Fruit fly (Drosophila melanogaster): ENCODE measurements around the gene CG1138.

Gene CG1138

DNA sequence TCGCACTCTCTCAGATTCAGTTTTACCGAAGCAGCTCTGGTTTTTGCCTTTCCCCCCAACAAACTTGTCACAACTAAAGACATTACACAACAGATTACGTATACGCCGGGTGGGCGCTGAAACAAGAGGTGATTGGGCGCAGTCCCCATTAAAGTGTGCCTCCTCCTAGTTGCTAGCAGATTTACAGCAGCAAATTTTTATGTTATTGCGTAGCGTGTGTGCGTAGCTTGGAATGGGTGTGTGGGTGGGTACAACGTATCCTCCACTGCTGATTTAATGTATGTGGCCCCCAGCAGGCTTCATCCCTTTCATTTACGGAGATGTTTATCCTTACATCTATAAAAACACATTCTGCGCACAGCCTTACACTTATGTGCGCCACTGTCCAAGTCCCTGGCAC lies 29.0 kb downstream of the CG1138 start:
- TF ChIP-seq CG4496 (GFP tag; IDR thresholded peaks at IDR 0.05) (no peak), gl (tag; optimal IDR thresholded peaks at IDR 0.05) (no peak), CG8301 (tag; optimal IDR thresholded peaks at IDR 0.05) (no peak), CG32121 (GFP tag; IDR thresholded peaks at IDR 0.05) (no peak), CG17806 (tag; optimal IDR thresholded peaks at IDR 0.05) (no peak), Ets98B (GFP tag; IDR thresholded peaks at IDR 0.05) (no peak), CG9948 (tag; optimal IDR thresholded peaks at IDR 0.05) (no peak), D1 (tag; optimal IDR thresholded peaks at IDR 0.05) (no peak), Pif1B (GFP tag; optimal IDR thresholded peaks at IDR 0.05) (no peak), CG10348 (GFP tag; IDR thresholded peaks at IDR 0.05) (no peak), rn (GFP tag; IDR thresholded peaks at IDR 0.05) (no peak), CG15710 (tag; optimal IDR thresholded peaks at IDR 0.05) (no peak), Pif1A (GFP tag; optimal IDR thresholded peaks at IDR 0.05) (no peak), EcR (GFP tag; optimal IDR thresholded peaks at IDR 0.05) (no peak)

- TF ChIP-seq CG9948 (tag; optimal IDR thresholded peaks at IDR 0.05) (no peak), CG17806 (tag; optimal IDR thresholded peaks at IDR 0.05) (no peak), CG32121 (GFP tag; IDR thresholded peaks at IDR 0.05) (no peak)
Observed at dm6 chr3R:6560251-6560650, 37.6 kb downstream of the CG1138 start, which contains the start of gene CG1137. Gene CG1137 (minus strand): TSS chr3R:6560351.

dm6 chr3R:6548736-6549135 lies 49.1 kb downstream of the CG1138 start, which contains the start of gene Pif2:
Gene Pif2 (plus strand): TSS chr3R:6549036.
- TF ChIP-seq CG8301 (tag; optimal IDR thresholded peaks at IDR 0.05) (no peak), CG9948 (tag; optimal IDR thresholded peaks at IDR 0.05) (no peak)

All from whole organism, pupa.